Worm (Caenorhabditis elegans) whole organism, early embryonic: Measurements from ENCODE around the gene Y45F10D.14.

Experiments
- F13C5.2 ChIP-seq: sonication (generic microtip); optimal IDR thresholded peaks from 2 replicates; lab custom pipeline; 2017; ENCODE audit warnings: mild to moderate bottlenecking, missing genetic modification characterization, inconsistent platforms, missing compliant biosample characterization
- aly-1 ChIP-seq: sonication (generic microtip); optimal IDR thresholded peaks from 2 replicates; lab custom pipeline; 2016; ENCODE audit warnings: missing genetic modification characterization, missing compliant biosample characterization
- ama-1 ChIP-seq: fragments of 150-350 bp; optimal IDR thresholded peaks from 2 replicates; lab custom pipeline; 2014
- ceh-13 ChIP-seq: fragments of 200-800 bp; sonication (Bioruptor generic); optimal IDR thresholded peaks from 2 replicates; lab custom pipeline; 2018; ENCODE audit warnings: mild to moderate bottlenecking, missing genetic modification characterization, missing compliant biosample characterization
- ceh-36 ChIP-seq: sonication (generic microtip); optimal IDR thresholded peaks from 2 replicates; lab custom pipeline; 2016; ENCODE audit warnings: missing genetic modification characterization, inconsistent platforms, missing compliant biosample characterization
- ets-7 ChIP-seq: sonication (generic microtip); optimal IDR thresholded peaks from 2 replicates; lab custom pipeline; 2016; ENCODE audit warnings: missing genotype, missing genetic modification characterization, missing compliant biosample characterization
- flt-1 ChIP-seq: fragments of 200-800 bp; sonication (Bioruptor generic); IDR thresholded peaks from 2 replicates; pipeline ENCODE4 v1.3.6; 2022; ENCODE audit warnings: missing genetic modification characterization, missing compliant biosample characterization
- hmbx-1 ChIP-seq: sonication (generic microtip); optimal IDR thresholded peaks from 2 replicates; lab custom pipeline; 2016; ENCODE audit warnings: mild to moderate bottlenecking, missing genetic modification characterization, missing compliant biosample characterization
- hmg-4 ChIP-seq: fragments of 200-800 bp; sonication (Bioruptor generic); optimal IDR thresholded peaks from 2 replicates; lab custom pipeline; 2018; ENCODE audit warnings: mild to moderate bottlenecking, missing genetic modification characterization, missing compliant biosample characterization
- scrt-1 ChIP-seq: fragments of 200-800 bp; sonication (Bioruptor generic); IDR thresholded peaks from 2 replicates; pipeline ENCODE4 v1.3.6; 2022; ENCODE audit warnings: missing genetic modification characterization, missing compliant biosample characterization
- sea-1 ChIP-seq: fragments of 200-800 bp; sonication (Bioruptor generic); conservative IDR thresholded peaks from 2 replicates; pipeline ENCODE4 v1.3.6; 2022; ENCODE audit warnings: missing genetic modification characterization, missing compliant biosample characterization
- tbx-11 ChIP-seq: fragments of 200-800 bp; sonication (Bioruptor generic); IDR thresholded peaks from 2 replicates; pipeline ENCODE4 v1.3.6; 2022; ENCODE audit warnings: missing genetic modification characterization, missing compliant biosample characterization
- tbx-37 ChIP-seq: fragments of 200-800 bp; sonication (Bioruptor generic); conservative IDR thresholded peaks from 2 replicates; pipeline ENCODE4 v1.3.6; 2022; ENCODE audit warnings: missing genetic modification reagents, missing genetic modification characterization, missing compliant biosample characterization
- tra-4 ChIP-seq: sonication (generic microtip); optimal IDR thresholded peaks from 2 replicates; lab custom pipeline; 2017; ENCODE audit warnings: missing genetic modification characterization, missing compliant biosample characterization

ce11 chrIV:13836290-13836689 is 28.7 kb upstream of the Y45F10D.14 start, which contains the start of gene H08M01.1:
- TF ChIP-seq ama-1 (lab: Kevin White, UChicago) (no peak), tra-4 (no peak), F13C5.2 (tag; lab: Kevin White, UChicago) (no peak), hmbx-1 (tag; lab: Kevin White, UChicago) (no peak), tbx-37 (no peak), scrt-1 (GFP tag; lab: Robert Waterston, UW) (no peak), ceh-36 (no peak), ceh-13 (GFP tag; lab: Kevin White, UChicago) (no peak), aly-1 (tag; lab: Kevin White, UChicago) (no peak), hmg-4 (GFP tag; lab: Kevin White, UChicago) (no peak), tbx-11 (GFP tag; lab: Robert Waterston, UW) (no peak), sea-1 (no peak), flt-1 (GFP tag; lab: Robert Waterston, UW) (no peak), ets-7 (no peak)
